Worm (Caenorhabditis elegans) whole organism, young adult: Measurements from ENCODE around the gene C35A5.5.

ENCODE experiments used
- B0336.3 ChIP-seq: fragments of 200-800 bp; sonication (Bioruptor generic); IDR thresholded peaks from 2 replicates; pipeline ENCODE4 v1.3.6; 2022; ENCODE audit warnings: missing genetic modification characterization, missing compliant biosample characterization
- F39B2.1 ChIP-seq: fragments of 200-800 bp; sonication (Bioruptor generic); IDR thresholded peaks from 2 replicates; pipeline ENCODE4 v1.3.6; 2022; ENCODE audit warnings: missing genetic modification reagents, missing genetic modification characterization, missing compliant biosample characterization
- K12H6.12 ChIP-seq: fragments of 200-800 bp; sonication (Bioruptor generic); optimal IDR thresholded peaks from 2 replicates; lab custom pipeline; 2018; ENCODE audit warnings: mild to moderate bottlenecking, missing genetic modification characterization, missing compliant biosample characterization
- T07F8.4 ChIP-seq: sonication (generic microtip); optimal IDR thresholded peaks from 2 replicates; lab custom pipeline; 2016; ENCODE audit warnings: mild to moderate bottlenecking, missing genetic modification characterization, moderate library complexity, missing compliant biosample characterization
- Y53F4B.3 ChIP-seq: fragments of 200-800 bp; sonication (Bioruptor generic); IDR thresholded peaks from 2 replicates; pipeline ENCODE4 v1.3.6; 2022; ENCODE audit warnings: missing genetic modification reagents, missing genetic modification characterization, missing compliant biosample characterization
- akir-1 ChIP-seq: fragments of 200-800 bp; sonication (Bioruptor generic); optimal IDR thresholded peaks from 2 replicates; lab custom pipeline; 2018; ENCODE audit warnings: mild to moderate bottlenecking, missing genetic modification characterization, moderate library complexity, missing compliant biosample characterization
- aptf-3 ChIP-seq: fragments of 200-800 bp; sonication (Bioruptor generic); IDR thresholded peaks from 2 replicates; pipeline ENCODE4 v1.3.6; 2022; ENCODE audit warnings: missing genetic modification characterization, missing compliant biosample characterization
- cebp-1 ChIP-seq, 2 experiments: fragments of 200-800 bp in 1 of 2; sonication (Bioruptor generic) in 1 of 2; sonication (generic microtip) in 1 of 2; IDR thresholded peaks in 1 of 2; optimal IDR thresholded peaks in 1 of 2; 2 replicates each; pipeline versions ENCODE4 v1.3.6 to Lab custom; 2017 to 2022; ENCODE audit warnings: missing compliant biosample characterization in 2 of 2, missing genetic modification characterization in 2 of 2, mild to moderate bottlenecking in 1 of 2, missing genetic modification reagents in 1 of 2, moderate library complexity in 1 of 2
- ceh-27 ChIP-seq: fragments of 200-800 bp; sonication (Bioruptor generic); optimal IDR thresholded peaks from 2 replicates; lab custom pipeline; 2018; ENCODE audit warnings: mild to moderate bottlenecking, missing genetic modification characterization, moderate library complexity, missing compliant biosample characterization
- dox-1 ChIP-seq: fragments of 200-800 bp; sonication (Bioruptor generic); IDR thresholded peaks from 2 replicates; pipeline ENCODE4 v1.3.6; 2022; ENCODE audit warnings: missing genetic modification reagents, missing genetic modification characterization, missing compliant biosample characterization
- ekl-4 ChIP-seq: fragments of 200-800 bp; sonication (Bioruptor generic); IDR thresholded peaks from 2 replicates; pipeline ENCODE4 v1.3.6; 2022; ENCODE audit warnings: missing genetic modification reagents, missing genetic modification characterization, missing compliant biosample characterization
- ets-4 ChIP-seq: fragments of 200-800 bp; sonication (Bioruptor generic); optimal IDR thresholded peaks from 2 replicates; lab custom pipeline; 2018; ENCODE audit warnings: mild to moderate bottlenecking, missing genetic modification characterization, missing compliant biosample characterization
- hlh-26 ChIP-seq: fragments of 200-800 bp; sonication (Bioruptor generic); conservative IDR thresholded peaks from 2 replicates; pipeline ENCODE4 v1.3.6; 2022; ENCODE audit warnings: missing genetic modification reagents, missing genetic modification characterization, missing compliant biosample characterization
- lag-1 ChIP-seq: fragments of 200-800 bp; sonication (Bioruptor generic); IDR thresholded peaks from 2 replicates; pipeline ENCODE4 v1.3.6; 2022; ENCODE audit warnings: missing genetic modification reagents, missing genetic modification characterization, missing compliant biosample characterization
- let-526 ChIP-seq: fragments of 200-800 bp; sonication (Bioruptor generic); IDR thresholded peaks from 2 replicates; pipeline ENCODE4 v1.3.6; 2022; ENCODE audit warnings: missing genetic modification reagents, missing genetic modification characterization, missing compliant biosample characterization
- let-607 ChIP-seq, 2 experiments: fragments of 200-800 bp in 1 of 2; sonication (Bioruptor generic) in 1 of 2; sonication (generic microtip) in 1 of 2; optimal IDR thresholded peaks; 2 replicates each; lab custom pipeline; 2016 to 2018; ENCODE audit warnings: mild to moderate bottlenecking in 2 of 2, missing compliant biosample characterization in 2 of 2, missing genetic modification characterization in 2 of 2, moderate library complexity in 2 of 2, missing genotype in 1 of 2
- lin-35 ChIP-seq, 3 experiments: fragments of 150-350 bp in 2 of 3; sonication (generic microtip) in 1 of 3; optimal IDR thresholded peaks; 2 replicates each; lab custom pipeline; 2014 to 2018; ENCODE audit warnings: missing biosample characterization in 3 of 3, missing genetic modification characterization in 3 of 3, missing genetic modification reagents in 3 of 3
- mel-28 ChIP-seq: sonication (generic microtip); optimal IDR thresholded peaks from 2 replicates; lab custom pipeline; 2016; ENCODE audit warnings: borderline replicate concordance, mild to moderate bottlenecking, missing genetic modification characterization, missing compliant biosample characterization
- mes-4 ChIP-seq: sonication (generic microtip); optimal IDR thresholded peaks from 2 replicates; lab custom pipeline; 2016; ENCODE audit warnings: missing genotype, missing genetic modification characterization, missing compliant biosample characterization
- nfya-1 ChIP-seq: sonication (generic microtip); optimal IDR thresholded peaks from 2 replicates; lab custom pipeline; 2017; ENCODE audit warnings: antibody characterized with exemption, missing compliant biosample characterization, missing genetic modification characterization, borderline replicate concordance; ENCODE audit not compliant: insufficient read depth
- nfyb-1 ChIP-seq: fragments of 200-800 bp; sonication (Bioruptor generic); IDR thresholded peaks from 2 replicates; pipeline ENCODE4 v1.3.6; 2022; ENCODE audit warnings: missing genetic modification reagents, missing genetic modification characterization, missing compliant biosample characterization
- nhr-179 ChIP-seq: sonication (generic microtip); optimal IDR thresholded peaks from 2 replicates; lab custom pipeline; 2016; ENCODE audit warnings: mild to moderate bottlenecking, missing genetic modification characterization, missing compliant biosample characterization
- nhr-27 ChIP-seq: fragments of 200-800 bp; sonication (Bioruptor generic); optimal IDR thresholded peaks from 2 replicates; lab custom pipeline; 2018; ENCODE audit warnings: mild to moderate bottlenecking, missing genetic modification characterization, moderate library complexity, missing compliant biosample characterization
- nhr-80 ChIP-seq: sonication (generic microtip); optimal IDR thresholded peaks from 2 replicates; lab custom pipeline; 2016; ENCODE audit warnings: missing genetic modification characterization, missing compliant biosample characterization
- snpc-1.1 ChIP-seq: sonication (generic microtip); optimal IDR thresholded peaks from 2 replicates; lab custom pipeline; 2017; ENCODE audit warnings: missing genetic modification characterization, mild to moderate bottlenecking, missing compliant biosample characterization, antibody characterized with exemption, moderate library complexity, missing genotype, missing genetic modification reagents; ENCODE audit not compliant: insufficient read depth
- xnd-1 ChIP-seq: sonication (generic microtip); optimal IDR thresholded peaks from 2 replicates; lab custom pipeline; 2016; ENCODE audit warnings: missing genotype, missing genetic modification reagents, missing genetic modification characterization, missing compliant biosample characterization
- ztf-22 ChIP-seq: fragments of 200-800 bp; sonication (Bioruptor generic); optimal IDR thresholded peaks from 2 replicates; lab custom pipeline; 2018; ENCODE audit warnings: mild to moderate bottlenecking, missing genetic modification characterization, moderate library complexity, missing compliant biosample characterization
- ztf-25 ChIP-seq: fragments of 200-800 bp; sonication (Bioruptor generic); IDR thresholded peaks from 2 replicates; pipeline ENCODE4 v1.3.6; 2022; ENCODE audit warnings: missing genetic modification reagents, missing genetic modification characterization, missing compliant biosample characterization
- ztf-26 ChIP-seq: sonication (generic microtip); optimal IDR thresholded peaks from 2 replicates; lab custom pipeline; 2017; ENCODE audit warnings: missing genetic modification characterization, missing compliant biosample characterization

Gene C35A5.5

ce11 chrV:10478097-10478828 is 27.4 kb upstream of the C35A5.5 start, which contains the start of the genes crp-1 and Y32F6B.9:
crp-1 (plus strand) TSS chrV:10478564.
Y32F6B.9 (plus strand) TSS chrV:10478699.
- TF ChIP-seq hlh-26 (no peak), ztf-25 (no peak), dox-1 (peak; percentile 47), let-607 (tag; optimal IDR thresholded peaks at IDR 0.05; lab: Kevin White, UChicago) (peak in 1 of 2 experiments; percentile 27), B0336.3 (GFP tag; lab: Robert Waterston, UW) (0 out of 2 replicates have a peak, but pooled peaks have one; percentile 19), nhr-80 (tag; lab: Kevin White, UChicago) (peak; percentile 55), Y53F4B.3 (GFP tag; lab: Robert Waterston, UW) (no peak), ets-4 (GFP tag; lab: Kevin White, UChicago) (no peak), cebp-1 (GFP tag; IDR thresholded peaks at IDR 0.05; lab: Robert Waterston, UW) (no peak), cebp-1 (tag; optimal IDR thresholded peaks at IDR 0.05; lab: Kevin White, UChicago) (peak; percentile 13), F39B2.1 (GFP tag; lab: Robert Waterston, UW) (no peak), snpc-1.1 (tag; lab: Kevin White, UChicago) (no peak)

ce11 chrV:10483995-10484394 is 21.7 kb upstream of the C35A5.5 start:
- peak; percentile 85 for TF ChIP-seq nhr-80 (tag; lab: Kevin White, UChicago)
- TF ChIP-seq ceh-27 (GFP tag; lab: Kevin White, UChicago), result no peak
- TF ChIP-seq hlh-26, result no peak
- TF ChIP-seq, all 124 proteins: peak for 1

- TF ChIP-seq ztf-26 (tag; lab: Kevin White, UChicago), result no peak
- no peak for TF ChIP-seq lin-35 (GFP tag; optimal IDR thresholded peaks at IDR 0.05; lab: Kevin White, UChicago)
- TF ChIP-seq ekl-4 (GFP tag; lab: Robert Waterston, UW), result no peak
- no peak for TF ChIP-seq let-526
- no peak for TF ChIP-seq nfya-1 (tag; lab: Kevin White, UChicago)
- TF ChIP-seq xnd-1 (tag; lab: Kevin White, UChicago), result no peak
- no peak for TF ChIP-seq akir-1 (GFP tag; lab: Kevin White, UChicago)
- TF ChIP-seq, all 124 proteins: peak for 0
Observed at ce11 chrV:10484640-10485039, 21.0 kb upstream of the C35A5.5 start, which contains the start of gene Y32F6B.1. Y32F6B.1 (minus strand) TSS chrV:10484740.

ce11 chrV:10485389-10485788 is 20.3 kb upstream of the C35A5.5 start:
- TF ChIP-seq ztf-22 (GFP tag; lab: Kevin White, UChicago) (no peak), nhr-80 (tag; lab: Kevin White, UChicago) (peak; percentile 80), nhr-179 (tag; lab: Kevin White, UChicago) (no peak), T07F8.4 (tag; lab: Kevin White, UChicago) (no peak), mel-28 (tag; lab: Kevin White, UChicago) (no peak), nhr-27 (tag; lab: Kevin White, UChicago) (no peak), nfyb-1 (no peak)

ce11 chrV:10489998-10490397 is 15.7 kb upstream of the C35A5.5 start, which contains the start of gene ncx-5:
ncx-5 (minus strand) TSS chrV:10490098.
- TF ChIP-seq lag-1 (GFP tag; lab: Robert Waterston, UW) (no peak), aptf-3 (GFP tag; lab: Robert Waterston, UW) (no peak), mes-4 (tag; lab: Kevin White, UChicago) (no peak), K12H6.12 (tag; lab: Kevin White, UChicago) (no peak)
